Worm (Caenorhabditis elegans) whole organism, L2 larva: ENCODE measurements around the gene him-5.

Experiments used
- C34F6.9 ChIP-seq: fragments of 150-350 bp; optimal IDR thresholded peaks from 2 replicates; lab custom pipeline; 2014; ENCODE audit warnings: missing biosample characterization, missing genetic modification characterization
- F13H6.1 ChIP-seq: sonication (generic microtip); optimal IDR thresholded peaks from 2 replicates; lab custom pipeline; 2016; ENCODE audit warnings: missing genetic modification characterization, missing compliant biosample characterization
- R02D3.7 ChIP-seq: fragments of 150-350 bp; optimal IDR thresholded peaks from 2 replicates; lab custom pipeline; 2014; ENCODE audit warnings: missing biosample characterization, missing genetic modification characterization
- Y55F3AM.14 ChIP-seq: fragments of 200-800 bp; sonication (Bioruptor generic); optimal IDR thresholded peaks from 2 replicates; lab custom pipeline; 2018; ENCODE audit warnings: mild to moderate bottlenecking, missing genetic modification characterization, missing compliant biosample characterization
- alr-1 ChIP-seq: fragments of 150-350 bp; optimal IDR thresholded peaks from 2 replicates; lab custom pipeline; 2014; ENCODE audit warnings: missing biosample characterization, missing genetic modification characterization
- aly-2 ChIP-seq: fragments of 150-350 bp; optimal IDR thresholded peaks from 2 replicates; lab custom pipeline; 2014; ENCODE audit warnings: missing biosample characterization, missing genetic modification characterization
- blmp-1 ChIP-seq: sonication (generic microtip); optimal IDR thresholded peaks from 2 replicates; lab custom pipeline; 2017; ENCODE audit warnings: missing genetic modification characterization, mild to moderate bottlenecking, missing compliant biosample characterization, antibody characterized with exemption, moderate library complexity; ENCODE audit not compliant: insufficient read depth
- ceh-16 ChIP-seq: fragments of 150-350 bp; optimal IDR thresholded peaks from 2 replicates; lab custom pipeline; 2014; ENCODE audit warnings: missing biosample characterization, missing genetic modification characterization
- crh-2 ChIP-seq: sonication (generic microtip); optimal IDR thresholded peaks from 2 replicates; lab custom pipeline; 2017; ENCODE audit warnings: missing biosample characterization, missing genetic modification characterization
- dmd-4 ChIP-seq: sonication (generic microtip); optimal IDR thresholded peaks from 2 replicates; lab custom pipeline; 2017; ENCODE audit warnings: missing biosample characterization, missing genetic modification characterization
- elt-3 ChIP-seq: sonication (generic microtip); optimal IDR thresholded peaks from 2 replicates; lab custom pipeline; 2017; ENCODE audit warnings: missing biosample characterization, missing genetic modification characterization
- fos-1 ChIP-seq: fragments of 150-350 bp; optimal IDR thresholded peaks from 2 replicates; lab custom pipeline; 2014; ENCODE audit warnings: missing biosample characterization, missing genetic modification characterization
- gmeb-1 ChIP-seq: fragments of 150-350 bp; optimal IDR thresholded peaks from 2 replicates; lab custom pipeline; 2014; ENCODE audit warnings: missing biosample characterization, missing genetic modification characterization
- lin-11 ChIP-seq: fragments of 150-350 bp; sonication (generic microtip); optimal IDR thresholded peaks from 2 replicates; lab custom pipeline; 2014; ENCODE audit warnings: missing biosample characterization, missing genetic modification characterization, inconsistent platforms, mixed read lengths
- lin-39 ChIP-seq: fragments of 150-350 bp; optimal IDR thresholded peaks from 2 replicates; lab custom pipeline; 2014; ENCODE audit warnings: missing biosample characterization, missing genetic modification reagents, missing genetic modification characterization
- mab-5 ChIP-seq: fragments of 150-350 bp; optimal IDR thresholded peaks from 2 replicates; lab custom pipeline; 2014; ENCODE audit warnings: missing biosample characterization, missing genetic modification characterization
- mbf-1 ChIP-seq: sonication (generic microtip); optimal IDR thresholded peaks from 2 replicates; lab custom pipeline; 2017; ENCODE audit warnings: missing biosample characterization, missing genetic modification characterization
- mdl-1 ChIP-seq, 2 experiments: fragments of 150-350 bp in 1 of 2; sonication (generic microtip) in 1 of 2; optimal IDR thresholded peaks; 2 replicates each; lab custom pipeline; 2017; ENCODE audit warnings: missing biosample characterization in 2 of 2, missing genetic modification characterization in 2 of 2
- nhr-10 ChIP-seq: sonication (generic microtip); optimal IDR thresholded peaks from 2 replicates; lab custom pipeline; 2017; ENCODE audit warnings: missing biosample characterization, missing genetic modification characterization
- nhr-11 ChIP-seq: fragments of 150-350 bp; optimal IDR thresholded peaks from 2 replicates; lab custom pipeline; 2014; ENCODE audit warnings: missing biosample characterization, missing genetic modification characterization
- nhr-12 ChIP-seq: fragments of 150-350 bp; optimal IDR thresholded peaks from 2 replicates; lab custom pipeline; 2014; ENCODE audit warnings: missing biosample characterization, missing genetic modification characterization
- nhr-129 ChIP-seq: fragments of 150-350 bp; optimal IDR thresholded peaks from 2 replicates; lab custom pipeline; 2014; ENCODE audit warnings: missing biosample characterization, missing genetic modification characterization
- nhr-21 ChIP-seq: fragments of 150-350 bp; optimal IDR thresholded peaks from 2 replicates; lab custom pipeline; 2014; ENCODE audit warnings: missing biosample characterization, missing genetic modification characterization
- nhr-237 ChIP-seq: fragments of 150-350 bp; optimal IDR thresholded peaks from 2 replicates; lab custom pipeline; 2014; ENCODE audit warnings: missing biosample characterization, missing genetic modification characterization
- nhr-25 ChIP-seq: fragments of 150-350 bp; sonication (generic microtip); optimal IDR thresholded peaks from 3 replicates; lab custom pipeline; 2014; ENCODE audit warnings: missing biosample characterization, missing genetic modification characterization
- nhr-6 ChIP-seq: fragments of 150-350 bp; optimal IDR thresholded peaks from 2 replicates; lab custom pipeline; 2014; ENCODE audit warnings: missing biosample characterization, missing genetic modification characterization
- nhr-77 ChIP-seq: fragments of 150-350 bp; optimal IDR thresholded peaks from 2 replicates; lab custom pipeline; 2014; ENCODE audit warnings: missing biosample characterization, missing genetic modification characterization
- peb-1 ChIP-seq: fragments of 150-350 bp; optimal IDR thresholded peaks from 2 replicates; lab custom pipeline; 2014; ENCODE audit warnings: missing biosample characterization, missing genetic modification characterization
- sem-4 ChIP-seq: fragments of 150-350 bp; optimal IDR thresholded peaks from 2 replicates; lab custom pipeline; 2014; ENCODE audit warnings: missing biosample characterization, missing genetic modification reagents, missing genetic modification characterization
- skn-1 ChIP-seq: sonication (generic microtip); optimal IDR thresholded peaks from 2 replicates; lab custom pipeline; 2017; ENCODE audit warnings: missing biosample characterization, missing genetic modification characterization
- sma-3 ChIP-seq: sonication (generic microtip); optimal IDR thresholded peaks from 2 replicates; lab custom pipeline; 2016; ENCODE audit warnings: missing genetic modification reagents, missing genetic modification characterization, missing compliant biosample characterization
- sma-9 ChIP-seq, 2 experiments: fragments of 150-350 bp in 1 of 2; sonication (generic microtip) in 1 of 2; optimal IDR thresholded peaks; 2 replicates each; lab custom pipeline; 2014 to 2016; ENCODE audit warnings: missing genetic modification characterization in 2 of 2, mild to moderate bottlenecking in 1 of 2, missing biosample characterization in 1 of 2, missing compliant biosample characterization in 1 of 2, missing genetic modification reagents in 1 of 2, moderate library complexity in 1 of 2
- snpc-4 ChIP-seq: fragments of 150-350 bp; optimal IDR thresholded peaks from 2 replicates; lab custom pipeline; 2014; ENCODE audit warnings: missing biosample characterization, missing genetic modification characterization
- unc-39 ChIP-seq: fragments of 150-350 bp; optimal IDR thresholded peaks from 2 replicates; lab custom pipeline; 2014; ENCODE audit warnings: missing biosample characterization, missing genetic modification characterization
- ztf-11 ChIP-seq: sonication (generic microtip); optimal IDR thresholded peaks from 2 replicates; lab custom pipeline; 2017; ENCODE audit warnings: missing biosample characterization, missing genetic modification characterization
- ztf-4 ChIP-seq: fragments of 150-350 bp; optimal IDR thresholded peaks from 2 replicates; lab custom pipeline; 2014; ENCODE audit warnings: missing biosample characterization, missing genetic modification characterization

Gene him-5

DNA sequence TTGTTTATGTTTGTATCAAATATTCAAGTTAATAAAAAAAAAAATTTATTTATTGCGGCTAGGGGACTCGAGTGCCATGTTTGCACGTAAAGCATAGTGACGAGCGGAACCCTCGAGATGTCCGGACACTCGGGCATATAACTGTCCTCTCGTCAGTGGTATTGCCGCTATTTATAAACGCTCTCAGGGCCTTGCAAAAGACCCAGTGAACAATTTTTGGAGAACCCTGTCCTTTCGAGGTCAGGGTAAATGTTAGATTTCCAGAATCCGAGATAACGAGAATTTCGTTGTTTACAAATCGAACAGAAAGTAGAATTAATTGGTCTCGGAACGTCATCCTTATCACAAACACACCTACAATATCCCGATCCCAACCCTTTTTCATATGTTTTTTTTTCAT is 2.2 kb downstream of the him-5 start, which contains the start of gene D1086.3 (continued):
- TF ChIP-seq nhr-77 (no peak), peb-1 (tag; lab: Kevin White, UChicago) (no peak), ztf-4 (tag; lab: Kevin White, UChicago) (no peak), fos-1 (tag; lab: Kevin White, UChicago) (peak; percentile 1), mdl-1 (tag; optimal IDR thresholded peaks at IDR 0.05; lab: Kevin White, UChicago) (no peak), R02D3.7 (tag; lab: Kevin White, UChicago) (no peak), dmd-4 (no peak), aly-2 (no peak)

DNA sequence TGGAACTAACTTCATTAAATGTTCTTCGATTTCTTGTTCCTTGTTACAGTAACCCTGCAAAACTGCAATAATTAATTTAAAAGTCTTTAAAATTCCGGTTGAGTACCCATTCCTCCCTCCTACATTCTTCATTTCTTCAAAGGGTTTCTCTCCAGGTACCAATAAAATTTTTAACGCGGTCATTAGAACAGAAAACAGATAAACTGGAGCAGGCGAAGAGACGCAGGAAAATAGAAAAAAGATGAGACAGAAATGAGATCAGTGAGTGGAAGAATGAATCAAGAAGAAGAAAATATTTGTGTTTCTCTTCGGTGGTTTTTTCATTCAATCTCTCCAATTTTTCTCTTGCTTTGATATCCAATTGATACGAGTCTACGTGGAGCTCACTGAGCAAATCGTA is 3.6 kb downstream of the him-5 start, which contains the start of gene D1086.8:
D1086.8 (plus strand) TSS at position 301 of the 400 bp plus-strand sequence.
- peak; percentile 4 for TF ChIP-seq C34F6.9 (tag; lab: Kevin White, UChicago)
- TF ChIP-seq mdl-1 (tag; optimal IDR thresholded peaks at IDR 0.05; lab: Kevin White, UChicago), result no peak
- TF ChIP-seq ztf-11 (tag; lab: Kevin White, UChicago), result no peak
- TF ChIP-seq lin-39 (tag; lab: Kevin White, UChicago), result no peak
- no peak for TF ChIP-seq Y55F3AM.14 (GFP tag; lab: Kevin White, UChicago)

DNA sequence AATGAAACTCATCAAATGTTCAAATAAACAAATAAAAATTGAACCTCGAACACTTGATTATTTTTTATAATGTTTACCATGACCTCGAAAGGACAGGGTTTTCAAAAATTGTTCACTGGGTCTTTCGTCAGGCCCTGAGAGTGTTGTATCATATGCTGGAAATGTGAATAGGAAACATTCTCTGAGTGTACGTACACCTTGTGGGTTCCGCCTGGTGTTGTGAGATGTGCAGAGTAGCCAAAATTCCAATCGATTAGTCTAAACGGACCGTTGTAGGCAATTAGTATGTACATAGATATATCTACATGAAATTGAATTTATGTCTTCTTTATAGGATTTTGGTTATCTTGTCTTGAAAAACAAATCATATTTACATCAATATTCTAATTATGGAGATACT is 4.3 kb downstream of the him-5 start:
- TF ChIP-seq nhr-11 (tag; lab: Kevin White, UChicago) (no peak), elt-3 (no peak), gmeb-1 (tag; lab: Kevin White, UChicago) (no peak), unc-39 (tag; lab: Kevin White, UChicago) (no peak), nhr-10 (tag; lab: Kevin White, UChicago) (no peak), nhr-129 (tag; lab: Kevin White, UChicago) (no peak), nhr-237 (tag; lab: Kevin White, UChicago) (no peak), fos-1 (tag; lab: Kevin White, UChicago) (no peak), sem-4 (tag; lab: Kevin White, UChicago) (no peak), crh-2 (tag; lab: Kevin White, UChicago) (no peak), nhr-12 (tag; lab: Kevin White, UChicago) (no peak), ceh-16 (tag; lab: Kevin White, UChicago) (no peak), nhr-77 (no peak), blmp-1 (no peak), F13H6.1 (tag; lab: Kevin White, UChicago) (no peak), mbf-1 (tag; lab: Kevin White, UChicago) (no peak)

DNA sequence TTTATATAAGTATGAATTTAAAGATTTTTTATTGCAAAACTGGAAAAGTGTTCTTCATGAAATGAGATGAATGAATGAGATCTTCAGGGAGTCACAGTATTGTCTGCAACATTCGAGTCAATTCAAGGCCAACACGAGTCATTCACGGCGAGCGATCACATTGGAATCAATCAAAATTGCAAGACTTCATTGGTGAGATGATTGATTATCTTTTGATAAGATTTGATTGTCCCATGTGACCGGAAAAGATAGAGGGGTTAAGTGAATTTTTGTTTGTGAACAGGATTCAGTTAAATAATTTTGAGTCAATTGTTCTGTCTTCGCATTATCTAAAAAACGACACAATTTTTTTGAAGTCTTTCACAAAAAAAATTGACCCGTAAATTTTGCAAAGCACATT is 4.7 kb downstream of the him-5 start:
- peak; percentile 65 for TF ChIP-seq nhr-25 (tag; lab: Kevin White, UChicago)
- TF ChIP-seq unc-39 (tag; lab: Kevin White, UChicago), result no peak
- TF ChIP-seq fos-1 (tag; lab: Kevin White, UChicago), result peak; percentile 26
- TF ChIP-seq nhr-21 (tag; lab: Kevin White, UChicago), result peak; percentile 72
- TF ChIP-seq lin-11 (tag; lab: Kevin White, UChicago), result no peak
- TF ChIP-seq sma-9 (GFP tag; optimal IDR thresholded peaks at IDR 0.05; lab: Kevin White, UChicago), result peak; percentile 84
- no peak for TF ChIP-seq sma-9 (tag; optimal IDR thresholded peaks at IDR 0.05; lab: Kevin White, UChicago)
- TF ChIP-seq dmd-4, result no peak
- peak; percentile 24 for TF ChIP-seq mab-5 (tag; lab: Kevin White, UChicago)
- TF ChIP-seq C34F6.9 (tag; lab: Kevin White, UChicago), result no peak
- TF ChIP-seq sma-3, result peak; percentile 57
- TF ChIP-seq ztf-4 (tag; lab: Kevin White, UChicago), result no peak
- no peak for TF ChIP-seq nhr-11 (tag; lab: Kevin White, UChicago)
- no peak for TF ChIP-seq alr-1 (tag; lab: Kevin White, UChicago)
- TF ChIP-seq aly-2, result no peak
- no peak for TF ChIP-seq skn-1 (tag; lab: Kevin White, UChicago)
- TF ChIP-seq snpc-4 (tag; lab: Kevin White, UChicago), result no peak
- no peak for TF ChIP-seq nhr-6 (tag; lab: Kevin White, UChicago)
- TF ChIP-seq mdl-1 (tag; optimal IDR thresholded peaks at IDR 0.05; lab: Kevin White, UChicago), result peak in 1 of 2 experiments; percentile 3
